Worm (Caenorhabditis elegans): ENCODE results near the gene C45B11.9.

ce11 chrV:11087119-11087518 is 47.0 kb downstream of the C45B11.9 start:
- TF ChIP-seq nhr-76 (tag; optimal IDR thresholded peaks at IDR 0.05) (no peak), fos-1 (tag; optimal IDR thresholded peaks at IDR 0.05) (no peak), zfp-3 (GFP tag; conservative IDR thresholded peaks at IDR 0.05) (no peak)

Measured in whole organism, L4 larva.